Worm (Caenorhabditis elegans): Measurements from ENCODE around the gene nkb-3.

- TF ChIP-seq pha-4 (tag; optimal IDR thresholded peaks at IDR 0.05): no peak
- no peak for TF ChIP-seq nfya-1 (tag; optimal IDR thresholded peaks at IDR 0.05; ENCODE audit: borderline replicate concordance, insufficient read depth)
- TF ChIP-seq attf-6 (GFP tag; IDR thresholded peaks at IDR 0.05): no peak
- no peak for TF ChIP-seq nhr-80 (tag; optimal IDR thresholded peaks at IDR 0.05)
Measured at ce11 chrX:13811929-13812328, 41.6 kb upstream of the nkb-3 start.

All from whole organism, young adult.